Worm (Caenorhabditis elegans) whole organism, young adult: ENCODE measurements around the gene ZK1307.2.
A peak's percentile ranks its signal among the peaks of the same experiment; 100 is the strongest.

Experiments used
- B0261.1 ChIP-seq: sonication (generic microtip); optimal IDR thresholded peaks from 2 replicates; lab custom pipeline; 2016; ENCODE audit warnings: mild to moderate bottlenecking, missing genetic modification characterization, moderate library complexity, missing compliant biosample characterization
- B0336.3 ChIP-seq: fragments of 200-800 bp; sonication (Bioruptor generic); IDR thresholded peaks from 2 replicates; pipeline ENCODE4 v1.3.6; 2022; ENCODE audit warnings: missing genetic modification characterization, missing compliant biosample characterization
- F23B12.7 ChIP-seq: sonication (generic microtip); optimal IDR thresholded peaks from 2 replicates; lab custom pipeline; 2017; ENCODE audit warnings: missing genetic modification characterization, mild to moderate bottlenecking, missing compliant biosample characterization, antibody characterized with exemption, moderate library complexity; ENCODE audit not compliant: insufficient read depth
- F55B11.4 ChIP-seq: sonication (generic microtip); optimal IDR thresholded peaks from 2 replicates; lab custom pipeline; 2016; ENCODE audit warnings: missing compliant biosample characterization, missing genetic modification characterization, borderline replicate concordance; ENCODE audit not compliant: insufficient read depth
- F57A8.1 ChIP-seq: fragments of 200-800 bp; sonication (Bioruptor generic); optimal IDR thresholded peaks from 2 replicates; lab custom pipeline; 2018; ENCODE audit warnings: mild to moderate bottlenecking, missing genetic modification characterization, moderate library complexity, missing compliant biosample characterization
- K12H6.12 ChIP-seq: fragments of 200-800 bp; sonication (Bioruptor generic); optimal IDR thresholded peaks from 2 replicates; lab custom pipeline; 2018; ENCODE audit warnings: mild to moderate bottlenecking, missing genetic modification characterization, missing compliant biosample characterization
- T07F8.4 ChIP-seq: sonication (generic microtip); optimal IDR thresholded peaks from 2 replicates; lab custom pipeline; 2016; ENCODE audit warnings: mild to moderate bottlenecking, missing genetic modification characterization, moderate library complexity, missing compliant biosample characterization
- Y56A3A.18 ChIP-seq: fragments of 200-800 bp; sonication (Bioruptor generic); IDR thresholded peaks from 2 replicates; pipeline ENCODE4 v1.3.6; 2022; ENCODE audit warnings: missing genetic modification reagents, missing genetic modification characterization, missing compliant biosample characterization
- akir-1 ChIP-seq: fragments of 200-800 bp; sonication (Bioruptor generic); optimal IDR thresholded peaks from 2 replicates; lab custom pipeline; 2018; ENCODE audit warnings: mild to moderate bottlenecking, missing genetic modification characterization, moderate library complexity, missing compliant biosample characterization
- ama-1 ChIP-seq, 3 experiments: fragments of 150-350 bp in 1 of 3; sonication (generic microtip) in 2 of 3; optimal IDR thresholded peaks; 2 replicates each; lab custom pipeline; 2014 to 2018; ENCODE audit warnings: missing biosample characterization in 2 of 3, missing genetic modification characterization in 2 of 3, missing genetic modification reagents in 2 of 3
- atf-7 ChIP-seq: sonication (generic microtip); optimal IDR thresholded peaks from 2 replicates; lab custom pipeline; 2017; ENCODE audit warnings: mild to moderate bottlenecking, missing genetic modification characterization, missing compliant biosample characterization
- attf-3 ChIP-seq: fragments of 200-800 bp; sonication (Bioruptor generic); conservative IDR thresholded peaks from 2 replicates; pipeline ENCODE4 v1.3.6; 2022; ENCODE audit warnings: missing genetic modification reagents, missing genetic modification characterization, missing compliant biosample characterization
- ceh-58 ChIP-seq: fragments of 200-800 bp; sonication (Bioruptor generic); IDR thresholded peaks from 2 replicates; pipeline ENCODE4 v1.3.6; 2022; ENCODE audit warnings: missing genetic modification characterization, missing compliant biosample characterization
- ceh-79 ChIP-seq: sonication (generic microtip); optimal IDR thresholded peaks from 2 replicates; lab custom pipeline; 2017; ENCODE audit warnings: mild to moderate bottlenecking, missing genetic modification characterization, missing compliant biosample characterization
- chd-7 ChIP-seq: sonication (generic microtip); optimal IDR thresholded peaks from 2 replicates; lab custom pipeline; 2016; ENCODE audit warnings: mild to moderate bottlenecking, missing genetic modification characterization, moderate library complexity, missing compliant biosample characterization
- egl-18 ChIP-seq: fragments of 200-800 bp; sonication (Bioruptor generic); IDR thresholded peaks from 2 replicates; pipeline ENCODE4 v1.3.6; 2022; ENCODE audit warnings: missing genetic modification reagents, missing genetic modification characterization, missing compliant biosample characterization
- egl-44 ChIP-seq: fragments of 200-800 bp; sonication (Bioruptor generic); IDR thresholded peaks from 2 replicates; pipeline ENCODE4 v1.3.6; 2022; ENCODE audit warnings: missing genetic modification reagents, missing genetic modification characterization, missing compliant biosample characterization
- gei-17 ChIP-seq: fragments of 200-800 bp; sonication (Bioruptor generic); optimal IDR thresholded peaks from 2 replicates; lab custom pipeline; 2018; ENCODE audit warnings: mild to moderate bottlenecking, missing genetic modification characterization, missing compliant biosample characterization
- hmg-1.2 ChIP-seq: fragments of 200-800 bp; sonication (Bioruptor generic); IDR thresholded peaks from 2 replicates; pipeline ENCODE4 v1.3.6; 2022; ENCODE audit warnings: missing genetic modification reagents, missing genetic modification characterization, missing compliant biosample characterization
- lin-40 ChIP-seq: sonication (generic microtip); optimal IDR thresholded peaks from 2 replicates; lab custom pipeline; 2016; ENCODE audit warnings: missing genetic modification characterization, mild to moderate bottlenecking, missing compliant biosample characterization, missing genotype, missing genetic modification reagents
- lir-1 ChIP-seq: fragments of 200-800 bp; sonication (Bioruptor generic); conservative IDR thresholded peaks from 2 replicates; pipeline ENCODE4 v1.3.6; 2022; ENCODE audit warnings: missing genetic modification reagents, missing genetic modification characterization, missing compliant biosample characterization
- lsl-1 ChIP-seq: fragments of 200-800 bp; sonication (Bioruptor generic); optimal IDR thresholded peaks from 2 replicates; lab custom pipeline; 2018; ENCODE audit warnings: mild to moderate bottlenecking, missing genetic modification characterization, moderate library complexity, missing compliant biosample characterization
- lsy-27 ChIP-seq: sonication (generic microtip); optimal IDR thresholded peaks from 2 replicates; lab custom pipeline; 2017; ENCODE audit warnings: missing genetic modification characterization, mild to moderate bottlenecking, missing compliant biosample characterization, antibody characterized with exemption, missing genotype, borderline replicate concordance; ENCODE audit not compliant: insufficient read depth
- madf-8 ChIP-seq: fragments of 200-800 bp; sonication (Bioruptor generic); conservative IDR thresholded peaks from 2 replicates; pipeline ENCODE4 v1.3.6; 2022; ENCODE audit warnings: missing genetic modification reagents, missing genetic modification characterization, missing compliant biosample characterization
- nfya-1 ChIP-seq: sonication (generic microtip); optimal IDR thresholded peaks from 2 replicates; lab custom pipeline; 2017; ENCODE audit warnings: antibody characterized with exemption, missing compliant biosample characterization, missing genetic modification characterization, borderline replicate concordance; ENCODE audit not compliant: insufficient read depth
- nfyb-1 ChIP-seq: fragments of 200-800 bp; sonication (Bioruptor generic); IDR thresholded peaks from 2 replicates; pipeline ENCODE4 v1.3.6; 2022; ENCODE audit warnings: missing genetic modification reagents, missing genetic modification characterization, missing compliant biosample characterization
- nhr-120 ChIP-seq: fragments of 200-800 bp; sonication (Bioruptor generic); IDR thresholded peaks from 2 replicates; pipeline ENCODE4 v1.3.6; 2022; ENCODE audit warnings: missing genetic modification characterization, missing compliant biosample characterization
- nhr-80 ChIP-seq: sonication (generic microtip); optimal IDR thresholded peaks from 2 replicates; lab custom pipeline; 2016; ENCODE audit warnings: missing genetic modification characterization, missing compliant biosample characterization
- snpc-4 ChIP-seq, 5 experiments: fragments of 150-350 bp in 1 of 5; sonication (generic microtip) in 4 of 5; optimal IDR thresholded peaks; 2 replicates each; lab custom pipeline; 2014 to 2018; ENCODE audit warnings: missing genetic modification characterization in 5 of 5, missing biosample characterization in 3 of 5, antibody characterized with exemption in 2 of 5, mild to moderate bottlenecking in 2 of 5, missing compliant biosample characterization in 2 of 5, missing genotype in 2 of 5, moderate library complexity in 2 of 5, missing genetic modification reagents in 1 of 5
- sptf-2 ChIP-seq: fragments of 200-800 bp; sonication (Bioruptor generic); optimal IDR thresholded peaks from 2 replicates; lab custom pipeline; 2018; ENCODE audit warnings: mild to moderate bottlenecking, missing genetic modification characterization, missing compliant biosample characterization
- tbp1 ChIP-seq: fragments of 200-800 bp; sonication (Bioruptor generic); optimal IDR thresholded peaks from 2 replicates; lab custom pipeline; 2018; ENCODE audit warnings: mild to moderate bottlenecking, missing genetic modification characterization, missing compliant biosample characterization
- tbx-9 ChIP-seq: sonication (generic microtip); optimal IDR thresholded peaks from 2 replicates; lab custom pipeline; 2016; ENCODE audit warnings: borderline replicate concordance, missing genetic modification characterization, inconsistent platforms, missing compliant biosample characterization
- unc-130 ChIP-seq: sonication (generic microtip); optimal IDR thresholded peaks from 2 replicates; lab custom pipeline; 2016; ENCODE audit warnings: missing genetic modification reagents, missing genetic modification characterization, missing compliant biosample characterization
- unc-62 ChIP-seq: fragments of 150-350 bp; optimal IDR thresholded peaks from 2 replicates; lab custom pipeline; 2014; ENCODE audit warnings: missing biosample characterization, missing genetic modification reagents, missing genetic modification characterization
- ztf-18 ChIP-seq: sonication (generic microtip); optimal IDR thresholded peaks from 2 replicates; lab custom pipeline; 2016; ENCODE audit warnings: missing genotype, mild to moderate bottlenecking, missing genetic modification characterization, missing compliant biosample characterization
- ztf-22 ChIP-seq: fragments of 200-800 bp; sonication (Bioruptor generic); optimal IDR thresholded peaks from 2 replicates; lab custom pipeline; 2018; ENCODE audit warnings: mild to moderate bottlenecking, missing genetic modification characterization, moderate library complexity, missing compliant biosample characterization
- ztf-26 ChIP-seq: sonication (generic microtip); optimal IDR thresholded peaks from 2 replicates; lab custom pipeline; 2017; ENCODE audit warnings: missing genetic modification characterization, missing compliant biosample characterization

The ZK1307.2 gene

ce11 chrII:9690067-9690632 is 36.4 kb upstream of the ZK1307.2 start:
- no peak for TF ChIP-seq ceh-79

ce11 chrII:9686663-9687193 is 33.0 kb upstream of the ZK1307.2 start, which contains the start of gene ZK1320.9:
TSS of gene ZK1320.9 (minus strand) at chrII:9686713.
- peak; percentile 14 for TF ChIP-seq ztf-26 (tag; lab: Kevin White, UChicago)
- TF ChIP-seq hmg-1.2 (GFP tag; lab: Robert Waterston, UW): peak; percentile 69
- no peak for TF ChIP-seq ztf-22 (GFP tag; lab: Kevin White, UChicago)
- no peak for TF ChIP-seq B0261.1
- TF ChIP-seq F23B12.7 (tag; lab: Kevin White, UChicago): peak; percentile 7
- TF ChIP-seq nhr-80 (tag; lab: Kevin White, UChicago): peak; percentile 31
- TF ChIP-seq F57A8.1 (GFP tag; lab: Kevin White, UChicago): no peak
- peak; percentile 66 for TF ChIP-seq attf-3
- TF ChIP-seq lin-40 (tag; lab: Kevin White, UChicago): peak; percentile 16
- TF ChIP-seq lsl-1: no peak

- TF ChIP-seq gei-17 (GFP tag; lab: Kevin White, UChicago): no peak
- TF ChIP-seq egl-18 (GFP tag; lab: Robert Waterston, UW): no peak
- TF ChIP-seq attf-3: no peak
- no peak for TF ChIP-seq B0336.3
- no peak for TF ChIP-seq T07F8.4 (tag; lab: Kevin White, UChicago)
- TF ChIP-seq lir-1 (GFP tag; lab: Robert Waterston, UW): no peak
- no peak for TF ChIP-seq lsy-27 (tag; lab: Kevin White, UChicago)
- no peak for TF ChIP-seq atf-7
- TF ChIP-seq ceh-58 (GFP tag; lab: Robert Waterston, UW): no peak
- no peak for TF ChIP-seq nfya-1 (tag; lab: Kevin White, UChicago)
- no peak for TF ChIP-seq sptf-2 (GFP tag; lab: Kevin White, UChicago)
Observed at ce11 chrII:9684175-9684574, 30.4 kb upstream of the ZK1307.2 start.

- TF ChIP-seq tbx-9 (tag; lab: Kevin White, UChicago) (no peak), F23B12.7 (tag; lab: Kevin White, UChicago) (no peak), K12H6.12 (tag; lab: Kevin White, UChicago) (no peak), atf-7 (no peak)
- TF ChIP-seq, all 124 proteins: peak for 0
Observed at ce11 chrII:9682044-9682443, 28.3 kb upstream of the ZK1307.2 start.

- TF ChIP-seq ceh-58 (GFP tag; lab: Robert Waterston, UW): no peak
- no peak for TF ChIP-seq egl-44 (GFP tag; lab: Robert Waterston, UW)
- no peak for TF ChIP-seq nhr-120 (GFP tag; lab: Robert Waterston, UW)
- no peak for TF ChIP-seq tbp1 (GFP tag; lab: Kevin White, UChicago)
- TF ChIP-seq unc-62 (GFP tag; lab: Kevin White, UChicago): no peak
- no peak for TF ChIP-seq unc-130 (GFP tag; lab: Kevin White, UChicago)
- TF ChIP-seq F55B11.4 (tag; lab: Kevin White, UChicago): no peak
- TF ChIP-seq Y56A3A.18 (GFP tag; lab: Robert Waterston, UW): no peak
- TF ChIP-seq ztf-18 (tag; lab: Kevin White, UChicago): no peak
- TF ChIP-seq ama-1 (optimal IDR thresholded peaks at IDR 0.05; lab: Kevin White, UChicago): no peak
- TF ChIP-seq ama-1 (GFP tag; optimal IDR thresholded peaks at IDR 0.05; lab: Kevin White, UChicago): no peak
- no peak for TF ChIP-seq nfyb-1 (GFP tag; lab: Robert Waterston, UW)
- TF ChIP-seq chd-7 (tag; lab: Kevin White, UChicago): no peak
- no peak for TF ChIP-seq akir-1 (GFP tag; lab: Kevin White, UChicago)
- no peak for TF ChIP-seq snpc-4 (GFP tag; optimal IDR thresholded peaks at IDR 0.05; lab: Kevin White, UChicago)
- no peak for TF ChIP-seq snpc-4 (tag; optimal IDR thresholded peaks at IDR 0.05; lab: Kevin White, UChicago)
- TF ChIP-seq madf-8 (GFP tag; lab: Robert Waterston, UW): no peak
Observed at ce11 chrII:9680493-9680892, 26.7 kb upstream of the ZK1307.2 start, which contains the start of gene ZK1320.13. TSS of gene ZK1320.13 (plus strand) at chrII:9680793.
